Worm (Caenorhabditis elegans) whole organism, L2 larva: ENCODE data around the gene nnt-1.

ENCODE experiments used
- R02D3.7 ChIP-seq: fragments of 150-350 bp; optimal IDR thresholded peaks from 2 replicates; lab custom pipeline; 2014; ENCODE audit warnings: missing biosample characterization, missing genetic modification characterization
- alr-1 ChIP-seq: fragments of 150-350 bp; optimal IDR thresholded peaks from 2 replicates; lab custom pipeline; 2014; ENCODE audit warnings: missing biosample characterization, missing genetic modification characterization
- dmd-4 ChIP-seq: sonication (generic microtip); optimal IDR thresholded peaks from 2 replicates; lab custom pipeline; 2017; ENCODE audit warnings: missing biosample characterization, missing genetic modification characterization
- gmeb-1 ChIP-seq: fragments of 150-350 bp; optimal IDR thresholded peaks from 2 replicates; lab custom pipeline; 2014; ENCODE audit warnings: missing biosample characterization, missing genetic modification characterization
- lsy-2 ChIP-seq, 2 experiments: fragments of 150-350 bp in 1 of 2; sonication (generic microtip) in 1 of 2; optimal IDR thresholded peaks; 2 replicates each; lab custom pipeline; 2014 to 2017; ENCODE audit warnings: missing biosample characterization in 2 of 2, missing genetic modification characterization in 2 of 2
- nhr-10 ChIP-seq: sonication (generic microtip); optimal IDR thresholded peaks from 2 replicates; lab custom pipeline; 2017; ENCODE audit warnings: missing biosample characterization, missing genetic modification characterization
- nhr-11 ChIP-seq: fragments of 150-350 bp; optimal IDR thresholded peaks from 2 replicates; lab custom pipeline; 2014; ENCODE audit warnings: missing biosample characterization, missing genetic modification characterization
- nhr-237 ChIP-seq: fragments of 150-350 bp; optimal IDR thresholded peaks from 2 replicates; lab custom pipeline; 2014; ENCODE audit warnings: missing biosample characterization, missing genetic modification characterization
- nhr-25 ChIP-seq: fragments of 150-350 bp; sonication (generic microtip); optimal IDR thresholded peaks from 3 replicates; lab custom pipeline; 2014; ENCODE audit warnings: missing biosample characterization, missing genetic modification characterization
- peb-1 ChIP-seq: fragments of 150-350 bp; optimal IDR thresholded peaks from 2 replicates; lab custom pipeline; 2014; ENCODE audit warnings: missing biosample characterization, missing genetic modification characterization
- unc-39 ChIP-seq: fragments of 150-350 bp; optimal IDR thresholded peaks from 2 replicates; lab custom pipeline; 2014; ENCODE audit warnings: missing biosample characterization, missing genetic modification characterization
- zag-1 ChIP-seq: fragments of 150-350 bp; optimal IDR thresholded peaks from 2 replicates; lab custom pipeline; 2014; ENCODE audit warnings: missing biosample characterization, missing genetic modification characterization
- ztf-1 ChIP-seq: fragments of 200-800 bp; sonication (Bioruptor generic); conservative IDR thresholded peaks from 2 replicates; pipeline ENCODE4 v1.3.6; 2022; ENCODE audit warnings: missing genetic modification characterization, missing compliant biosample characterization

- TF ChIP-seq dmd-4 (tag; lab: Kevin White, UChicago): no peak
- TF ChIP-seq R02D3.7 (tag; lab: Kevin White, UChicago): no peak
- TF ChIP-seq lsy-2 (tag; optimal IDR thresholded peaks at IDR 0.05; lab: Kevin White, UChicago): no peak
- no peak for TF ChIP-seq gmeb-1 (tag; lab: Kevin White, UChicago)
- TF ChIP-seq ztf-1 (GFP tag; lab: Robert Waterston, UW): no peak
- no peak for TF ChIP-seq zag-1 (tag; lab: Kevin White, UChicago)
- TF ChIP-seq nhr-10 (tag; lab: Kevin White, UChicago): no peak
- TF ChIP-seq nhr-25 (tag; lab: Kevin White, UChicago): no peak
- TF ChIP-seq nhr-11 (tag; lab: Kevin White, UChicago): no peak
- no peak for TF ChIP-seq nhr-237 (tag; lab: Kevin White, UChicago)
- no peak for TF ChIP-seq peb-1
- TF ChIP-seq unc-39 (tag; lab: Kevin White, UChicago): no peak
- TF ChIP-seq alr-1 (tag; lab: Kevin White, UChicago): no peak
Measured at ce11 chrX:6150449-6150848, 28.3 kb downstream of the nnt-1 start, which contains the start of gene tag-275.
